Worm (Caenorhabditis elegans): Measurements from ENCODE around the gene C01G5.4.

C01G5.4 gene

ce11 chrIV:6526522-6526921 lies 5.0 kb upstream of the C01G5.4 start:
- TF ChIP-seq repo-1 (tag; optimal IDR thresholded peaks at IDR 0.05) (peak; percentile 62), tbx-9 (tag; optimal IDR thresholded peaks at IDR 0.05; ENCODE audit: borderline replicate concordance) (no peak), lir-1 (GFP tag; conservative IDR thresholded peaks at IDR 0.05) (no peak), fkh-3 (tag; optimal IDR thresholded peaks at IDR 0.05) (peak; percentile 52), F57C9.4 (tag; optimal IDR thresholded peaks at IDR 0.05) (no peak), rcor-1 (GFP tag; IDR thresholded peaks at IDR 0.05) (peak; percentile 57; the same call in 1 of the 2 replicates), lag-1 (GFP tag; IDR thresholded peaks at IDR 0.05) (no peak), snpc-1.1 (tag; optimal IDR thresholded peaks at IDR 0.05; ENCODE audit: insufficient read depth) (peak; percentile 3), zfh-2 (GFP tag; conservative IDR thresholded peaks at IDR 0.05) (no peak), nfyb-1 (GFP tag; IDR thresholded peaks at IDR 0.05) (peak; percentile 59; the same call in 1 of the 2 replicates), lin-40 (tag; optimal IDR thresholded peaks at IDR 0.05) (no peak), dpl-1 (GFP tag; optimal IDR thresholded peaks at IDR 0.05) (no peak), F23B12.7 (tag; optimal IDR thresholded peaks at IDR 0.05; ENCODE audit: insufficient read depth) (no peak), dpff-1 (tag; optimal IDR thresholded peaks at IDR 0.05) (no peak), madf-8 (GFP tag; conservative IDR thresholded peaks at IDR 0.05) (no peak), let-526 (GFP tag; IDR thresholded peaks at IDR 0.05) (no peak), sdz-38 (tag; optimal IDR thresholded peaks at IDR 0.05) (no peak), lsy-27 (tag; optimal IDR thresholded peaks at IDR 0.05; ENCODE audit: borderline replicate concordance, insufficient read depth) (no peak), egl-18 (GFP tag; IDR thresholded peaks at IDR 0.05) (no peak), F57A8.1 (GFP tag; optimal IDR thresholded peaks at IDR 0.05) (no peak), nhr-27 (tag; optimal IDR thresholded peaks at IDR 0.05) (no peak), mel-28 (tag; optimal IDR thresholded peaks at IDR 0.05; ENCODE audit: borderline replicate concordance) (no peak), Y67H2A.10 (GFP tag; conservative IDR thresholded peaks at IDR 0.05) (no peak), sea-2 (GFP tag; IDR thresholded peaks at IDR 0.05) (no peak), Y56A3A.18 (GFP tag; IDR thresholded peaks at IDR 0.05) (no peak), mes-4 (tag; optimal IDR thresholded peaks at IDR 0.05) (no peak), chd-7 (tag; optimal IDR thresholded peaks at IDR 0.05) (no peak), F22D6.2 (tag; optimal IDR thresholded peaks at IDR 0.05) (no peak), ztf-28 (GFP tag; IDR thresholded peaks at IDR 0.05) (no peak), xnd-1 (tag; optimal IDR thresholded peaks at IDR 0.05) (peak; percentile 34), lin-26 (GFP tag; IDR thresholded peaks at IDR 0.05) (peak; percentile 65; the same call in 1 of the 2 replicates), ztf-25 (GFP tag; IDR thresholded peaks at IDR 0.05) (no peak), T07F8.4 (tag; optimal IDR thresholded peaks at IDR 0.05) (no peak), C17E4.6 (GFP tag; IDR thresholded peaks at IDR 0.05) (no peak), mxl-1 (tag; optimal IDR thresholded peaks at IDR 0.05) (no peak), ZK185.1 (tag; optimal IDR thresholded peaks at IDR 0.05; ENCODE audit: poor library complexity, severe bottlenecking) (no peak), ztf-6 (GFP tag; IDR thresholded peaks at IDR 0.05) (no peak), him-1 (tag; optimal IDR thresholded peaks at IDR 0.05) (peak; percentile 12), atf-7 (tag; optimal IDR thresholded peaks at IDR 0.05) (no peak), madf-3 (GFP tag; IDR thresholded peaks at IDR 0.05) (peak; percentile 66; the same call in 1 of the 2 replicates), ama-1 (optimal IDR thresholded peaks at IDR 0.05) (no peak), ama-1 (GFP tag; optimal IDR thresholded peaks at IDR 0.05) (peak in 1 of 2 experiments; percentile 35), snpc-4 (GFP tag; optimal IDR thresholded peaks at IDR 0.05) (peak; percentile 55), snpc-4 (tag; optimal IDR thresholded peaks at IDR 0.05) (peak in 2 of 4 experiments; percentile 7 to 84), F37B4.10 (GFP tag; IDR thresholded peaks at IDR 0.05) (no peak), tlf-1 (GFP tag; optimal IDR thresholded peaks at IDR 0.05) (no peak), nhr-179 (tag; optimal IDR thresholded peaks at IDR 0.05) (no peak), F39B2.1 (GFP tag; IDR thresholded peaks at IDR 0.05) (0 out of 2 replicates have a peak, but pooled peaks have one; percentile 41), F33H1.4 (GFP tag; IDR thresholded peaks at IDR 0.05) (peak; percentile 33), ekl-4 (GFP tag; IDR thresholded peaks at IDR 0.05) (peak; percentile 88)

Data from whole organism, young adult.